Fruit fly (Drosophila melanogaster) Kc167 (cell line): ENCODE results near the gene CG43218.

Source experiments
- insv ChIP-seq: fragments of >200 bp; optimal IDR thresholded peaks from 3 replicates; lab custom pipeline; 2018; ENCODE audit warnings: missing external identifiers
- psq ChIP-seq: fragments of >200 bp; optimal IDR thresholded peaks from 2 replicates; lab custom pipeline; 2017; ENCODE audit warnings: missing external identifiers

- TF ChIP-seq insv (no peak), psq (no peak)
Observed at dm6 chr3L:21276296-21277257, 18.8 kb downstream of the CG43218 start.
